Fruit fly (Drosophila melanogaster) whole organism, adult: ENCODE results near the gene Pis.

Experiments
- CG11617 ChIP-seq: fragments of 200-800 bp; sonication (Bioruptor generic); optimal IDR thresholded peaks from 2 replicates; lab custom pipeline; 2017; ENCODE audit warnings: mild to moderate bottlenecking, missing biosample characterization, missing genetic modification reagents, missing genetic modification characterization
- CG12768 ChIP-seq: fragments of 200-800 bp; sonication (Bioruptor generic); optimal IDR thresholded peaks from 2 replicates; lab custom pipeline; 2017; ENCODE audit warnings: missing biosample characterization, missing genetic modification characterization, mild to moderate bottlenecking, moderate library complexity, missing genetic modification reagents
- CG14711 ChIP-seq: fragments of 200-800 bp; sonication (Bioruptor generic); optimal IDR thresholded peaks from 2 replicates; lab custom pipeline; 2018; ENCODE audit warnings: missing biosample characterization, mild to moderate bottlenecking, missing genetic modification characterization, moderate library complexity
- CG1620 ChIP-seq: fragments of 200-800 bp; sonication (Bioruptor generic); optimal IDR thresholded peaks from 2 replicates; lab custom pipeline; 2016; ENCODE audit warnings: missing biosample characterization, missing genetic modification characterization
- CG33017 ChIP-seq: fragments of 200-800 bp; sonication (Bioruptor generic); optimal IDR thresholded peaks from 2 replicates; lab custom pipeline; 2018; ENCODE audit warnings: missing biosample characterization, mild to moderate bottlenecking, missing genetic modification characterization, moderate library complexity
- CG5204 ChIP-seq: fragments of 200-800 bp; sonication (Bioruptor generic); optimal IDR thresholded peaks from 2 replicates; lab custom pipeline; 2016; ENCODE audit warnings: missing biosample characterization, missing genetic modification characterization
- CG7045 ChIP-seq: fragments of 200-800 bp; sonication (Bioruptor generic); optimal IDR thresholded peaks from 2 replicates; lab custom pipeline; 2017; ENCODE audit warnings: missing biosample characterization, mild to moderate bottlenecking, missing genetic modification characterization
- CG7101 ChIP-seq: fragments of 200-800 bp; sonication (Bioruptor generic); optimal IDR thresholded peaks from 2 replicates; lab custom pipeline; 2018; ENCODE audit warnings: missing biosample characterization, mild to moderate bottlenecking, missing genetic modification characterization, moderate library complexity
- Clk ChIP-seq: fragments of 200-800 bp; sonication (Bioruptor generic); optimal IDR thresholded peaks from 2 replicates; lab custom pipeline; 2017; ENCODE audit warnings: missing biosample characterization, missing genetic modification characterization
- Crg-1 ChIP-seq: fragments of 200-800 bp; sonication (Bioruptor generic); optimal IDR thresholded peaks from 2 replicates; lab custom pipeline; 2016; ENCODE audit warnings: missing biosample characterization, missing genetic modification characterization
- Hr96 ChIP-seq: fragments of 200-800 bp; sonication (Bioruptor generic); optimal IDR thresholded peaks from 2 replicates; lab custom pipeline; 2016; ENCODE audit warnings: missing biosample characterization, missing genetic modification characterization
- Mnt ChIP-seq: fragments of 200-800 bp; sonication (Bioruptor generic); optimal IDR thresholded peaks from 2 replicates; lab custom pipeline; 2016; ENCODE audit warnings: missing biosample characterization, mild to moderate bottlenecking, missing genetic modification characterization
- bab1 ChIP-seq: fragments of 200-800 bp; sonication (Bioruptor generic); optimal IDR thresholded peaks from 3 replicates; lab custom pipeline; 2019; ENCODE audit warnings: missing biosample characterization, mild to moderate bottlenecking, missing genetic modification characterization, moderate library complexity
- cic ChIP-seq: fragments of 200-800 bp; sonication (Bioruptor generic); optimal IDR thresholded peaks from 2 replicates; lab custom pipeline; 2017; ENCODE audit warnings: missing biosample characterization, mild to moderate bottlenecking, missing genetic modification characterization, moderate library complexity
- cnc ChIP-seq, 2 experiments: fragments of >200 bp; optimal IDR thresholded peaks; 2 replicates each; lab custom pipeline; 2017
- kay ChIP-seq: fragments of 200-800 bp; sonication (Bioruptor generic); peaks from one replicate; lab custom pipeline; 2016; ENCODE audit warnings: missing biosample characterization, missing genetic modification characterization, borderline replicate concordance
- ovo ChIP-seq: fragments of 200-800 bp; sonication (Bioruptor generic); optimal IDR thresholded peaks from 2 replicates; lab custom pipeline; 2016; ENCODE audit warnings: missing biosample characterization, missing genetic modification characterization
- pad ChIP-seq: fragments of 200-800 bp; sonication (Bioruptor generic); optimal IDR thresholded peaks from 3 replicates; lab custom pipeline; 2017; ENCODE audit warnings: missing biosample characterization, missing genetic modification characterization, mild to moderate bottlenecking, moderate library complexity, missing genetic modification reagents
- tj ChIP-seq: fragments of 200-800 bp; sonication (Bioruptor generic); optimal IDR thresholded peaks from 3 replicates; lab custom pipeline; 2017; ENCODE audit warnings: missing biosample characterization, mild to moderate bottlenecking, missing genetic modification characterization, moderate library complexity
- toe ChIP-seq: fragments of 200-800 bp; sonication (Bioruptor generic); optimal IDR thresholded peaks from 2 replicates; lab custom pipeline; 2016; ENCODE audit warnings: missing biosample characterization, missing genetic modification characterization

Gene Pis

dm6 chrX:15703720-15704206 is at the start of gene Pis, which contains the start of gene Hap40:
Pis (minus strand) TSS chrX:15703770.
Hap40 (plus strand) TSS chrX:15704125.
- TF ChIP-seq kay (GFP tag; lab: Kevin White, UChicago) (no peak), toe (GFP tag; lab: Kevin White, UChicago) (peak; percentile 72), Clk (GFP tag; lab: Kevin White, UChicago) (no peak), Hr96 (no peak), CG1620 (GFP tag; lab: Kevin White, UChicago) (peak; percentile 70), tj (peak; percentile 47), CG33017 (tag; lab: Kevin White, UChicago) (no peak), Mnt (GFP tag; lab: Kevin White, UChicago) (peak; percentile 71), pad (GFP tag; lab: Kevin White, UChicago) (peak; percentile 58), CG7045 (GFP tag; lab: Kevin White, UChicago) (peak; percentile 53), CG14711 (peak; percentile 60), cic (GFP tag; lab: Kevin White, UChicago) (no peak), bab1 (GFP tag; lab: Kevin White, UChicago) (peak; percentile 55), cnc (optimal IDR thresholded peaks at IDR 0.05; lab: Kevin White, UChicago) (no peak), Crg-1 (GFP tag; lab: Kevin White, UChicago) (peak; percentile 61), CG5204 (GFP tag; lab: Kevin White, UChicago) (no peak), ovo (GFP tag; lab: Kevin White, UChicago) (no peak), CG12768 (GFP tag; lab: Kevin White, UChicago) (peak; percentile 10), CG7101 (tag; lab: Kevin White, UChicago) (peak; percentile 73), CG11617 (GFP tag; lab: Kevin White, UChicago) (peak; percentile 66)

- no peak for TF ChIP-seq Hr96
- TF ChIP-seq ovo (GFP tag; lab: Kevin White, UChicago) = peak; percentile 2
- TF ChIP-seq Clk (GFP tag; lab: Kevin White, UChicago) = no peak
- no peak for TF ChIP-seq cic (GFP tag; lab: Kevin White, UChicago)
- TF ChIP-seq CG33017 (tag; lab: Kevin White, UChicago) = no peak
- no peak for TF ChIP-seq cnc (optimal IDR thresholded peaks at IDR 0.05; lab: Kevin White, UChicago)
- no peak for TF ChIP-seq pad (GFP tag; lab: Kevin White, UChicago)
- TF ChIP-seq CG14711 = no peak
- TF ChIP-seq CG12768 (GFP tag; lab: Kevin White, UChicago) = no peak
- TF ChIP-seq CG7045 (GFP tag; lab: Kevin White, UChicago) = no peak
- peak; percentile 93 for TF ChIP-seq kay (GFP tag; lab: Kevin White, UChicago)
- TF ChIP-seq tj = no peak
- TF ChIP-seq bab1 (GFP tag; lab: Kevin White, UChicago) = peak; percentile 68
- no peak for TF ChIP-seq CG5204 (GFP tag; lab: Kevin White, UChicago)
- no peak for TF ChIP-seq toe (GFP tag; lab: Kevin White, UChicago)
- no peak for TF ChIP-seq CG11617 (GFP tag; lab: Kevin White, UChicago)
- TF ChIP-seq CG7101 (tag; lab: Kevin White, UChicago) = peak; percentile 4
- peak; percentile 37 for TF ChIP-seq CG1620 (GFP tag; lab: Kevin White, UChicago)
- TF ChIP-seq Crg-1 (GFP tag; lab: Kevin White, UChicago) = no peak
- TF ChIP-seq Mnt (GFP tag; lab: Kevin White, UChicago) = peak; percentile 85
These were observed 45.4 kb upstream of the Pis start, which contains the start of gene Mvd for dm6 chrX:15748945-15749344. Mvd (plus strand) TSS chrX:15749166.

dm6 chrX:15746682-15747196 is 43.2 kb upstream of the Pis start:
- no peak for TF ChIP-seq CG7101 (tag; lab: Kevin White, UChicago)
- TF ChIP-seq CG12768 (GFP tag; lab: Kevin White, UChicago) = no peak
- peak; percentile 88 for TF ChIP-seq kay (GFP tag; lab: Kevin White, UChicago)
- TF ChIP-seq Mnt (GFP tag; lab: Kevin White, UChicago) = peak; percentile 4

dm6 chrX:15745905-15746681 is 42.5 kb upstream of the Pis start, which contains the start of the genes CG8944 and CCT6:
CG8944 (minus strand) TSS chrX:15746231.
CCT6 (plus strand) TSS chrX:15746648.
- TF ChIP-seq Mnt (GFP tag; lab: Kevin White, UChicago) = peak; percentile 34
- no peak for TF ChIP-seq CG7045 (GFP tag; lab: Kevin White, UChicago)
- TF ChIP-seq pad (GFP tag; lab: Kevin White, UChicago) = no peak
- TF ChIP-seq CG12768 (GFP tag; lab: Kevin White, UChicago) = peak; percentile 5
- peak; percentile 49 for TF ChIP-seq CG11617 (GFP tag; lab: Kevin White, UChicago)
- TF ChIP-seq cic (GFP tag; lab: Kevin White, UChicago) = no peak
- peak; percentile 49 for TF ChIP-seq CG7101 (tag; lab: Kevin White, UChicago)
- no peak for TF ChIP-seq cnc (optimal IDR thresholded peaks at IDR 0.05; lab: Kevin White, UChicago)
- no peak for TF ChIP-seq Crg-1 (GFP tag; lab: Kevin White, UChicago)
- no peak for TF ChIP-seq CG14711
- TF ChIP-seq CG1620 (GFP tag; lab: Kevin White, UChicago) = peak; percentile 21
- no peak for TF ChIP-seq CG33017 (tag; lab: Kevin White, UChicago)
- no peak for TF ChIP-seq Clk (GFP tag; lab: Kevin White, UChicago)
- TF ChIP-seq kay (GFP tag; lab: Kevin White, UChicago) = no peak
- TF ChIP-seq Hr96 = no peak
- peak; percentile 18 for TF ChIP-seq tj
- peak; percentile 22 for TF ChIP-seq ovo (GFP tag; lab: Kevin White, UChicago)
- TF ChIP-seq bab1 (GFP tag; lab: Kevin White, UChicago) = no peak
- no peak for TF ChIP-seq CG5204 (GFP tag; lab: Kevin White, UChicago)
- no peak for TF ChIP-seq toe (GFP tag; lab: Kevin White, UChicago)
